Worm (Caenorhabditis elegans): ENCODE measurements around the gene gbh-1.

The gbh-1 gene

ce11 chrII:10717124-10717523 is 23.5 kb upstream of the gbh-1 start, which contains the start of gene C09G5.13:
Gene C09G5.13, plus strand, starts transcription at chrII:10717424.
- TF ChIP-seq mml-1 (tag; optimal IDR thresholded peaks at IDR 0.05) (no peak), elt-1 (tag; optimal IDR thresholded peaks at IDR 0.05) (no peak), nhr-43 (tag; optimal IDR thresholded peaks at IDR 0.05; ENCODE audit: poor library complexity, severe bottlenecking) (no peak), nfya-1 (tag; optimal IDR thresholded peaks at IDR 0.05; ENCODE audit: insufficient read depth) (no peak), fkh-10 (GFP tag; optimal IDR thresholded peaks at IDR 0.05) (no peak), elt-2 (tag; optimal IDR thresholded peaks at IDR 0.05) (no peak), eor-1 (tag; optimal IDR thresholded peaks at IDR 0.05) (no peak), nhr-23 (tag; optimal IDR thresholded peaks at IDR 0.05) (no peak), ceh-82 (tag; optimal IDR thresholded peaks at IDR 0.05) (no peak), lin-15B (tag; optimal IDR thresholded peaks at IDR 0.05) (no peak), ceh-9 (tag; optimal IDR thresholded peaks at IDR 0.05) (no peak), tbx-2 (tag; optimal IDR thresholded peaks at IDR 0.05) (no peak), nhr-12 (tag; optimal IDR thresholded peaks at IDR 0.05) (no peak), nhr-28 (tag; optimal IDR thresholded peaks at IDR 0.05) (no peak), snpc-4 (tag; optimal IDR thresholded peaks at IDR 0.05) (no peak), ceh-16 (tag; optimal IDR thresholded peaks at IDR 0.05) (no peak), fos-1 (tag; optimal IDR thresholded peaks at IDR 0.05) (no peak), R02D3.7 (tag; optimal IDR thresholded peaks at IDR 0.05) (no peak), lin-39 (tag; optimal IDR thresholded peaks at IDR 0.05) (no peak)

- TF ChIP-seq ama-1 (optimal IDR thresholded peaks at IDR 0.05), result no peak
- peak; percentile 47 for TF ChIP-seq lin-15B (tag; optimal IDR thresholded peaks at IDR 0.05)
Observed at ce11 chrII:10714262-10714933, 20.8 kb upstream of the gbh-1 start, which contains the start of the genes dph-2 and C09G5.7. Gene dph-2, minus strand, starts transcription at chrII:10714297. Gene C09G5.7, plus strand, starts transcription at chrII:10714883.

DNA sequence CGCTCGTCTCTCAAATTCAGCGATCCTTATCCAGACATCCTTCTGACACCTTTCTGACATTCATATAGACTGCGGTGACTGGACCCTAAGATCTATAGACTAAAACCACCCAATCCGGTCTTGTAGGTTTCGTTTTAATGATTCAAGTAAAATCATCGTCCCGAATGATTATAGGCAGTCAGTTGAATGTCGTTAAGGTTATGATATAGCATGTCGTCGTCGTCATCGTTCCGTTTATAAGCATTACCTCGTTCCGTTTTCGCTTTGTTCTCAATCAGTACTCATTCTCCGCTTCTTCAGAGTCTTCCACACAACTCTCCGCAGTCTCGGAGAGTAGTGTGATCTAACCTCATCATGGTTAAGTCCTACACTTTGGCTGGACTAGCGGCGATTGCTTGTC is 15.1 kb upstream of the gbh-1 start, which contains the start of gene bli-1:
Gene bli-1, plus strand, starts transcription at position 301 of the 400 bp plus-strand sequence.
- TF ChIP-seq unc-62 (GFP tag; optimal IDR thresholded peaks at IDR 0.05) (no peak), elt-1 (tag; optimal IDR thresholded peaks at IDR 0.05) (no peak), mml-1 (tag; optimal IDR thresholded peaks at IDR 0.05) (no peak), nhr-28 (tag; optimal IDR thresholded peaks at IDR 0.05) (no peak), ztf-4 (tag; optimal IDR thresholded peaks at IDR 0.05) (no peak), egl-27 (tag; optimal IDR thresholded peaks at IDR 0.05) (no peak), elt-3 (tag; optimal IDR thresholded peaks at IDR 0.05) (no peak), nhr-43 (tag; optimal IDR thresholded peaks at IDR 0.05; ENCODE audit: poor library complexity, severe bottlenecking) (no peak), nfya-1 (tag; optimal IDR thresholded peaks at IDR 0.05; ENCODE audit: insufficient read depth) (no peak), daf-12 (tag; optimal IDR thresholded peaks at IDR 0.05) (no peak)

DNA sequence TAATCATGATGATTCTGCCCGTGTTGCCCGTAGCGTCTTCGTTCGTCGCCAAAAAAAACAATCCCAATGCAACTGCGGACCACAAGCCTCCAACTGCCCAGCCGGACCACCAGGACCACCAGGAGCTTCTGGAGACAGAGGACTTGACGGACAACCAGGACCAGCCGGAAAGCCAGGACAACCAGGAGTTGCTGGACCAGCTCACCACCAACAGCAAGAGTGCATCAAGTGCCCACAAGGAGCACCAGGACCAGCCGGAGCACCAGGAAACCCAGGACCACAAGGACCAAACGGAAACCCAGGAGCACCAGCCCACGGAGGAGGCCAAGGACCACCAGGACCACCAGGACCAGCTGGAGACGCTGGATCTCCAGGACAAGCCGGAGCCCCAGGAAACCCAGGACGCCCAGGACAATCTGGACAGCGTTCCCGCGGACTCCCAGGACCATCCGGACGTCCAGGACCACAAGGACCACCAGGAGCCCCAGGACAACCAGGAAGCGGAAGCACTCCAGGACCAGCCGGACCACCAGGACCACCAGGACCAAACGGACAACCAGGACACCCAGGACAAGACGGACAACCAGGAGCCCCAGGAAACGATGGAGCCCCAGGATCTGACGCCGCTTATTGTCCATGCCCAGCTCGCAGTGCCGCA is 14.0 kb upstream of the gbh-1 start:
- no peak for TF ChIP-seq nhr-11 (tag; optimal IDR thresholded peaks at IDR 0.05)
- TF ChIP-seq ZK546.5 (tag; optimal IDR thresholded peaks at IDR 0.05), result no peak
- TF ChIP-seq fos-1 (tag; optimal IDR thresholded peaks at IDR 0.05), result no peak
- no peak for TF ChIP-seq fkh-2 (tag; optimal IDR thresholded peaks at IDR 0.05)
- TF ChIP-seq nhr-43 (tag; optimal IDR thresholded peaks at IDR 0.05; ENCODE audit: poor library complexity, severe bottlenecking), result no peak
- TF ChIP-seq ceh-28 (tag; optimal IDR thresholded peaks at IDR 0.05), result no peak
- TF ChIP-seq pqm-1 (tag; optimal IDR thresholded peaks at IDR 0.05), result no peak
- no peak for TF ChIP-seq hmg-11 (tag; optimal IDR thresholded peaks at IDR 0.05)
- TF ChIP-seq ztf-4 (tag; optimal IDR thresholded peaks at IDR 0.05), result no peak
- TF ChIP-seq nhr-77 (tag; optimal IDR thresholded peaks at IDR 0.05), result no peak
- TF ChIP-seq nhr-237 (tag; optimal IDR thresholded peaks at IDR 0.05), result no peak
- no peak for TF ChIP-seq ama-1 (optimal IDR thresholded peaks at IDR 0.05)

- TF ChIP-seq ztf-11 (tag; optimal IDR thresholded peaks at IDR 0.05) (no peak), ZK546.5 (tag; optimal IDR thresholded peaks at IDR 0.05) (no peak), nhr-43 (tag; optimal IDR thresholded peaks at IDR 0.05; ENCODE audit: poor library complexity, severe bottlenecking) (no peak), sea-2 (GFP tag; optimal IDR thresholded peaks at IDR 0.05) (no peak), jun-1 (tag; optimal IDR thresholded peaks at IDR 0.05) (no peak), snpc-4 (tag; optimal IDR thresholded peaks at IDR 0.05) (no peak), nhr-25 (tag; optimal IDR thresholded peaks at IDR 0.05) (no peak), fos-1 (tag; optimal IDR thresholded peaks at IDR 0.05) (no peak), nhr-23 (tag; optimal IDR thresholded peaks at IDR 0.05) (no peak), nhr-76 (tag; optimal IDR thresholded peaks at IDR 0.05) (no peak), mml-1 (tag; optimal IDR thresholded peaks at IDR 0.05) (no peak)
Observed at ce11 chrII:10706901-10707300, 13.3 kb upstream of the gbh-1 start, which contains the start of gene col-80. Gene col-80, plus strand, starts transcription at chrII:10707201.

All from whole organism, L3 larva.